Worm (Caenorhabditis elegans) whole organism, late embryonic: Measurements from ENCODE around the gene Y49F6B.20.

Source experiments
- ama-1 ChIP-seq: fragments of 150-350 bp; optimal IDR thresholded peaks from 2 replicates; lab custom pipeline; 2014
- ceh-24 ChIP-seq: sonication (generic microtip); optimal IDR thresholded peaks from 2 replicates; lab custom pipeline; 2016; ENCODE audit warnings: mild to moderate bottlenecking, missing genetic modification characterization, missing compliant biosample characterization
- ceh-30 ChIP-seq: fragments of 150-350 bp; optimal IDR thresholded peaks from 2 replicates; lab custom pipeline; 2014; ENCODE audit warnings: missing biosample characterization, missing genetic modification characterization
- ceh-6 ChIP-seq: fragments of 200-800 bp; sonication (Bioruptor generic); optimal IDR thresholded peaks from 2 replicates; lab custom pipeline; 2018; ENCODE audit warnings: mild to moderate bottlenecking, missing genetic modification characterization, missing compliant biosample characterization
- che-1 ChIP-seq: sonication (generic microtip); optimal IDR thresholded peaks from 2 replicates; lab custom pipeline; 2016; ENCODE audit warnings: mild to moderate bottlenecking, missing genetic modification characterization, missing compliant biosample characterization
- dmd-4 ChIP-seq: sonication (generic microtip); optimal IDR thresholded peaks from 2 replicates; lab custom pipeline; 2016; ENCODE audit warnings: borderline replicate concordance, missing genetic modification characterization, missing compliant biosample characterization
- hlh-30 ChIP-seq: sonication (generic microtip); optimal IDR thresholded peaks from 2 replicates; lab custom pipeline; 2017; ENCODE audit warnings: antibody characterized with exemption, missing genetic modification characterization, missing compliant biosample characterization; ENCODE audit not compliant: insufficient read depth
- pqm-1 ChIP-seq: sonication (generic microtip); optimal IDR thresholded peaks from 2 replicates; lab custom pipeline; 2016; ENCODE audit warnings: missing genetic modification characterization, missing compliant biosample characterization

- TF ChIP-seq che-1 (tag; lab: Kevin White, UChicago) (no peak), hlh-30 (no peak), ama-1 (no peak), ceh-30 (no peak), ceh-6 (GFP tag; lab: Kevin White, UChicago) (no peak), dmd-4 (tag; lab: Kevin White, UChicago) (no peak), pqm-1 (tag; lab: Kevin White, UChicago) (no peak), ceh-24 (tag; lab: Kevin White, UChicago) (no peak)
Observed at ce11 chrII:3473744-3474143, 3.3 kb upstream of the Y49F6B.20 start, which contains the start of gene sdz-32.
